Worm (Caenorhabditis elegans) whole organism, L4 larva: ENCODE data around the gene F20H11.4.

Experiments used
- F37D6.2 ChIP-seq: sonication (generic microtip); optimal IDR thresholded peaks from 2 replicates; lab custom pipeline; 2016; ENCODE audit warnings: mild to moderate bottlenecking, missing genetic modification characterization, missing compliant biosample characterization
- T26A8.4 ChIP-seq: fragments of 200-800 bp; sonication (Bioruptor generic); IDR thresholded peaks from 2 replicates; pipeline ENCODE4 v1.3.6; 2022; ENCODE audit warnings: missing genetic modification characterization, missing compliant biosample characterization
- Y48G9A.11 ChIP-seq: fragments of 200-800 bp; sonication (Bioruptor generic); IDR thresholded peaks from 2 replicates; pipeline ENCODE4 v1.3.6; 2022; ENCODE audit warnings: missing genetic modification reagents, missing genetic modification characterization, missing compliant biosample characterization
- ZK546.5 ChIP-seq, 2 experiments: sonication (generic microtip); optimal IDR thresholded peaks; 2 replicates each; lab custom pipeline; 2017; ENCODE audit warnings: missing biosample characterization in 2 of 2, missing genetic modification characterization in 2 of 2
- ceh-32 ChIP-seq: sonication (generic microtip); optimal IDR thresholded peaks from 2 replicates; lab custom pipeline; 2016; ENCODE audit warnings: mild to moderate bottlenecking, missing genetic modification characterization, missing compliant biosample characterization; ENCODE audit not compliant: poor library complexity
- ctbp-1 ChIP-seq: fragments of 200-800 bp; sonication (Bioruptor generic); IDR thresholded peaks from 2 replicates; pipeline ENCODE4 v1.3.6; 2022; ENCODE audit warnings: missing genetic modification reagents, missing genetic modification characterization, missing compliant biosample characterization
- daf-8 ChIP-seq: fragments of 200-800 bp; sonication (Bioruptor generic); IDR thresholded peaks from 2 replicates; pipeline ENCODE4 v1.3.6; 2022; ENCODE audit warnings: missing genetic modification characterization, missing compliant biosample characterization
- fkh-10 ChIP-seq: fragments of 150-350 bp; optimal IDR thresholded peaks from 2 replicates; lab custom pipeline; 2014; ENCODE audit warnings: missing biosample characterization, missing genetic modification reagents, missing genetic modification characterization
- hlh-30 ChIP-seq: sonication (generic microtip); optimal IDR thresholded peaks from 2 replicates; lab custom pipeline; 2017; ENCODE audit warnings: antibody characterized with exemption, mild to moderate bottlenecking, missing genetic modification characterization, missing compliant biosample characterization; ENCODE audit not compliant: insufficient read depth
- lim-7 ChIP-seq: fragments of 200-800 bp; sonication (Bioruptor generic); IDR thresholded peaks from 2 replicates; pipeline ENCODE4 v1.3.6; 2022; ENCODE audit warnings: missing genetic modification characterization, missing compliant biosample characterization
- lin-38 ChIP-seq: fragments of 200-800 bp; sonication (Bioruptor generic); IDR thresholded peaks from 2 replicates; pipeline ENCODE4 v1.3.6; 2022; ENCODE audit warnings: missing genetic modification reagents, missing genetic modification characterization, missing compliant biosample characterization
- lsy-2 ChIP-seq, 2 experiments: fragments of 150-350 bp in 1 of 2; sonication (generic microtip) in 1 of 2; optimal IDR thresholded peaks; 2 replicates each; lab custom pipeline; 2014 to 2017; ENCODE audit warnings: missing biosample characterization in 2 of 2, missing genetic modification characterization in 2 of 2
- mep-1 ChIP-seq: fragments of 150-350 bp; sonication (generic microtip); optimal IDR thresholded peaks from 3 replicates; lab custom pipeline; 2014; ENCODE audit warnings: missing biosample characterization, missing genetic modification characterization
- mes-2 ChIP-seq: sonication (generic microtip); optimal IDR thresholded peaks from 2 replicates; lab custom pipeline; 2016; ENCODE audit warnings: missing genotype, mild to moderate bottlenecking, missing genetic modification characterization, missing compliant biosample characterization; ENCODE audit not compliant: poor library complexity, severe bottlenecking
- mxl-2 ChIP-seq: fragments of 200-800 bp; sonication (Bioruptor generic); conservative IDR thresholded peaks from 2 replicates; pipeline ENCODE4 v1.3.6; 2022; ENCODE audit warnings: missing genetic modification reagents, missing genetic modification characterization, missing compliant biosample characterization
- nhr-11 ChIP-seq: fragments of 150-350 bp; optimal IDR thresholded peaks from 2 replicates; lab custom pipeline; 2014; ENCODE audit warnings: missing biosample characterization, missing genetic modification characterization
- nhr-6 ChIP-seq: fragments of 150-350 bp; optimal IDR thresholded peaks from 2 replicates; lab custom pipeline; 2014; ENCODE audit warnings: missing biosample characterization, missing genetic modification characterization
- snpc-4 ChIP-seq: fragments of 150-350 bp; optimal IDR thresholded peaks from 2 replicates; lab custom pipeline; 2014; ENCODE audit warnings: missing biosample characterization, missing genetic modification characterization
- spr-3 ChIP-seq: fragments of 200-800 bp; sonication (Bioruptor generic); optimal IDR thresholded peaks from 2 replicates; lab custom pipeline; 2018; ENCODE audit warnings: mild to moderate bottlenecking, missing genetic modification characterization, missing compliant biosample characterization
- tag-97 ChIP-seq: fragments of 200-800 bp; sonication (Bioruptor generic); IDR thresholded peaks from 2 replicates; pipeline ENCODE4 v1.3.6; 2022; ENCODE audit warnings: missing genetic modification characterization, missing compliant biosample characterization
- unc-62 ChIP-seq, 3 experiments: fragments of 150-350 bp in 1 of 3; sonication (generic microtip); optimal IDR thresholded peaks in 2 of 3; peaks in 1 of 3; 1 replicate in 1 of 3; 2 replicates in 2 of 3; lab custom pipeline; 2014 to 2017; ENCODE audit warnings: missing biosample characterization in 3 of 3, missing genetic modification characterization in 3 of 3, missing genetic modification reagents in 3 of 3, missing genotype in 1 of 3

F20H11.4 gene

DNA sequence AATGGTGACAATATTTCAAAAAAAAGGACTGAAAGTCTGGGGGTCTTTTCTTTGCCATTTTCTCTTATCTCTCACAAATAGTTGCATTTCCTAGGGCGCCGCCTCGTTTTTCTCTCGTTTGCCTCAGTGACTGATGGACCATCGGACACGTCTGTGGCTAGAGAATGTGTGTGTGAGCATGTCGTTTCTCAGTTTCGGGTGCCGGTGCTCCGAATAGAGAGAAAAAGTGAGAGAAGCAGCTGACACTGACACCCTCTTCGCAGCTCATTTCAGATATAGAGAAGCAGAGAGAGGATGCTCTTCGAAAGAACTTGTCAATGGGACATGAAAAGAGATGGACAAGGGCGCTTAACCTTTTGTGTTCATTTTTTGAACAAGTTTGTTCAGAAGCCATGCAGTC lies 47.4 kb downstream of the F20H11.4 start:
- TF ChIP-seq ctbp-1 (GFP tag; lab: Robert Waterston, UW) (peak; percentile 26; the same call in 1 of the 2 replicates), mes-2 (no peak), mxl-2 (GFP tag; lab: Robert Waterston, UW) (no peak), nhr-6 (tag; lab: Kevin White, UChicago) (no peak), F37D6.2 (tag; lab: Kevin White, UChicago) (no peak), daf-8 (GFP tag; lab: Robert Waterston, UW) (no peak), nhr-11 (peak; percentile 31), fkh-10 (GFP tag; lab: Kevin White, UChicago) (no peak), spr-3 (GFP tag; lab: Kevin White, UChicago) (no peak), ceh-32 (tag; lab: Kevin White, UChicago) (no peak), lsy-2 (tag; optimal IDR thresholded peaks at IDR 0.05; lab: Kevin White, UChicago) (peak in 1 of 2 experiments; percentile 15), mep-1 (tag; lab: Kevin White, UChicago) (peak; percentile 37), snpc-4 (tag; lab: Kevin White, UChicago) (no peak), lim-7 (no peak), tag-97 (GFP tag; lab: Robert Waterston, UW) (no peak), ZK546.5 (tag; optimal IDR thresholded peaks at IDR 0.05; lab: Kevin White, UChicago) (no peak), T26A8.4 (GFP tag; lab: Robert Waterston, UW) (no peak), unc-62 (GFP tag; optimal IDR thresholded peaks at IDR 0.05 in 1 of 2; lab: Kevin White, UChicago) (peak in 1 of 2 experiments; percentile 78), unc-62 (tag; optimal IDR thresholded peaks at IDR 0.05; lab: Kevin White, UChicago) (no peak), hlh-30 (tag; lab: Kevin White, UChicago) (peak; percentile 50), Y48G9A.11 (no peak), lin-38 (GFP tag; lab: Robert Waterston, UW) (no peak)
